Fruit fly (Drosophila melanogaster): ENCODE data around the gene CG9133.

CG9133 gene

DNA sequence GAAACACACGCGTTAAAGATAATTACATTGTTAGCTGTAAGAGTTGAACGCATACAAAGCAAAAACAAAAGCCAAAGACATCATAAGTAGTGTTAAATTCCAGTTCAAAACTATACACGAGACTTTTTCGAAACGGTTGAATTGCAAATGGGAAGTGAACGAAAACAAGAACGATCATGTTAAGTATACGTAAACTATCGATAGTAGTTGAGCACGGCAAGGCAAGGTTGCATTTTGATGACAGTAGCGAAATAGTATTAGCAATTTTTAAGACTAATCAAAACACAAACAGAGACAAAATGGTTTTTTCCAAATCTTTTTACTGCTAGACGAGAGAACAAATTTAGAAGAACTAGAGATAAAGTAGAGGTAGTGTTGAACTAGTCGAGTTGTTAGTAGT is 43.0 kb downstream of the CG9133 start:
- TF ChIP-seq CG17801 (GFP tag; optimal IDR thresholded peaks at IDR 0.05; ENCODE audit: partially characterized antibody), result no peak

DNA sequence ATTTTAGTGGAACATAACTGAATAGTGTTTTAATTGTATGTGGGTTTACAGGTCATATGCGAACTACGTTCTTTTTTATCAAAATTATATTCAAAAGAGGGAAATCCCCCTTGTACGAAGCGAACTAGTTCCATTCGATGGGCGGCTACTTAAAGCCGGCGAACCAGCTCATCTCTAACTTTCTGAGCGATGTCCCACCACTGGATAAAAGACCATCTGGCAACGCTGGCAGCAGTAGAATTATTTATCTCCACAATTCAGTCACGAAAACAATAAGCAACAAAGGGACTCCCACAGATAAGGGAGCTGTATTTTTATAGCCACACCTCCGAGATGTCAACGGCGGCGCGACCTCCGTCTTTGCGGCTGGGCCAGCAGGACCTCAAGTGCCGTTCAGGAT is 43.9 kb downstream of the CG9133 start, which contains the start of gene Rabex-5:
TSS of gene Rabex-5 (plus strand) at position 221 of the 400 bp plus-strand sequence.
- TF ChIP-seq CG17801 (GFP tag; optimal IDR thresholded peaks at IDR 0.05; ENCODE audit: partially characterized antibody), result no peak

DNA sequence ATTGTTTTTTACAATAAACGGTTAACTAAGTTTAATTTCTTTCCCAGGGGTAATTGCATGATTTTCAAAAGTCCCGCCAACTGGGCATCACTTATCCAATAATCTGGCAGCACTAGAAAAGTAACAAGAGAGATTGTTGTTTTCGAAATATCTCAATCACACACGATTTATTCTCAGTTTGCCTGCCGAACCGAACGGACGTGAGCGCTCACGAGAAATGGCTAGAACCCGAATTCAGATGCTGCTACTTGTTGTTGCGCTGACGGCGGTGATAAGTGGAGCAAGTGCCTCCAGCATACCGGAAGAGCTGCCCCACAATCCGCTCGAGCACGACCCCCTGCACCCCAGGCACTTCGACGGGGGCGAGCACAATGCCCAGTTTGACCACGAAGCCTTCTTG is 46.7 kb downstream of the CG9133 start, which contains the start of gene scf:
TSS of gene scf (plus strand) at position 164 of the 400 bp plus-strand sequence.
- TF ChIP-seq CG17801 (GFP tag; optimal IDR thresholded peaks at IDR 0.05; ENCODE audit: partially characterized antibody), result no peak

DNA sequence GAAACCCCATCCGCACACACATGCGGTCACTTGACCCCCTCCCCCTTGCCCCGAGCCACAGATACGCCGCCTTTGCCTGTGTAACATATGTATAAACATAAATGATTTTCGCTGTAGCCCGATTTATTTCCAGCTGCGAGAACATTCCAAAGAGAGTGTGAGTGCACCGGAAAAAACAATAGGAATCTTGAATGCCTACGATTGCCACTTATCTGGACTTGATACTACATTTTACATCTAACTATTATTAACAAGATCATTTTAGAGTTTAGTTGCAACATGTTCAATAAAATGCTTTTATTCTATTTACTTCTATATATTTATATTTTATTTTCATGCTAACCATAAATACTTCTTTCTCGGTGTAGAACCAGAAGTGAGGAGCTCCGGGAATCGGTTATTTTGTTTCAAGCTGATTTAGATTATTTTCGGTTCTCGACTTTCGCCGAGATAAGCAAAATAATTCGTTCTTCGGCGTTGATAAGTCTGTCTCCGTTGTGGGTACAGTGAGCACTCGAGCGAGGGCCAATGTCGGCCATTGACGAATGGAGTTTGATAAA is 48.3 kb downstream of the CG9133 start:
- TF ChIP-seq CG17801 (GFP tag; optimal IDR thresholded peaks at IDR 0.05; ENCODE audit: partially characterized antibody), result peak; percentile 90

DNA sequence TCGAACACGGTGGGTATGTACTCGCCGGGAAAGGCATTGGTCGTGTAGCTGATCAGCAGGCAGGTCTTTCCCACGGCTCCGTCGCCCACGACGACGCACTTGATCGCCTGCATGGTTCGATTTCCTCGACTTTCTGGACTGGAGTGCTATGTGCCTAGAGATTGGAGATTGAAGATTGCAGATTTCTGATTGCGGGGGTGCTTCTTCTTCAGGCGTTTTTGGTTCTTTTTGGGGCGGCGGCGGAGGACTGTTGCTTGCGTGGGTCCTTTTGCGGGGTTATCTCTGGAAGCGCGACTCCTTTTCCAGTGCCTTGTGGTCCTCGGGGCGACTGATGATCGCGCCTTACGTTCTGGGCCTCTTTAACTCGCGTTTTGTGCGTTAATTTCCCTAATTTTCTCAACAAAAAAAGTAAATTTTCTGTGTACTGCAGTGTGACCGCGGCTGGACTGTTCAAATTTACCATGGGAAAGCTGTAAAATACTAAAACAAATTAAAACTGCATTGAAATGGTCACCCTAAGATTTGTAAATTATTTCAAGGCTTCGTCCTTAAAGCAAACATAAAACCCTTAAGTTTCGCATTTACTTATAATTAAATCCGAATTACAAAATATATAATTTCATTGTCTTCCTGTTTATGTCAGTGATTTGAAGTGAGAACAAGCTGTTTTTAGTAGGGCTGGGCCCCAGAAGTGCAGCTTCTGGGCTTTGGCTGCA is 50.6 kb downstream of the CG9133 start, which contains the start of the genes Rac1 and Acat2:
TSS of gene Rac1 (minus strand) at position 450 of the 716 bp plus-strand sequence.
TSS of gene Acat2 (plus strand) at position 711 of the 716 bp plus-strand sequence.
- TF ChIP-seq CG17801 (GFP tag; optimal IDR thresholded peaks at IDR 0.05; ENCODE audit: partially characterized antibody), result no peak

DNA sequence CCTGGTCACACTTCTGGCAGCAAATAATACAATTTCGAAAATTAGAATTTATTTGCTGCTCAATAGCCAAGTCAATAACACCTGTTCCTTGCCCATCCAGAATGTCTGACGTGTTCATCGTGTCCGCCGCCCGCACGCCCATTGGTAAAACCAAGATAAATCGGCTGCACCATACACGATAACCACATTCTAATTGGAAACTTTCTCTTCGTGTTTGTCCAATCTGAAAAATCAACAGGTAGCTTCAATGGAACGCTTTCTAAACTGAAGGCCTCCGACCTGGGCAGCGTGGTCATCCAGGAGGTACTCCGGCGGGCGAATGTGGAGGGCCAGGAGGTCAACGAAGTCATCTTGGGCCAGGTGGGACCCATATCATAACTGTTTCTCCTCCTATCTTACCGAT is 51.1 kb downstream of the CG9133 start:
- TF ChIP-seq CG17801 (GFP tag; optimal IDR thresholded peaks at IDR 0.05; ENCODE audit: partially characterized antibody), result no peak

DNA sequence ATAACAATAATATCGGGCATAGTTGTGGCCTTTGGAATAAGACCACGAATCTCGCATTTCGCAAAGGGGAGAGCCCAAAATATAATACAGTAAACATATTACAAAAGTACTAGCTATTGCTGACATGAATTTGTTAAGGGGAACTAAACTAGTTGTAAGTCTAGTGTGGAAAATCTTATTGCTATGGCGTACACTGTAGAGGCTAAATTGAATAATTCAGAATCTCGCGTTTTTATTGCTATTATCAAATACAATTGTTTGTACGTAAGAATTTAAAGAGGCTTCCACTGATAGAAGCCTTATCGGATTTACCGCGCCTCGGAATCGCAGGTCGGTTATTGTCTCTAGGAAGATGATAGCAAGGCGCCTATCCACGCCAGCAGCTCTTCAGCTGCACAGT is 53.5 kb downstream of the CG9133 start:
- no peak for TF ChIP-seq CG17801 (GFP tag; optimal IDR thresholded peaks at IDR 0.05; ENCODE audit: partially characterized antibody)

Data from ovary, adult (tissue).